Worm (Caenorhabditis elegans) whole organism, midembryonic: ENCODE results near the gene R52.5.

Experiments
- T22C8.4 ChIP-seq: fragments of 200-800 bp; sonication (Bioruptor generic); IDR thresholded peaks from 2 replicates; pipeline ENCODE4 v1.3.6; 2022; ENCODE audit warnings: missing genetic modification characterization, missing compliant biosample characterization
- cog-1 ChIP-seq: sonication (generic microtip); optimal IDR thresholded peaks from 2 replicates; lab custom pipeline; 2016; ENCODE audit warnings: missing genetic modification characterization, missing compliant biosample characterization
- flt-1 ChIP-seq: fragments of 200-800 bp; sonication (Bioruptor generic); IDR thresholded peaks from 2 replicates; pipeline ENCODE4 v1.3.6; 2022; ENCODE audit warnings: missing genetic modification characterization, missing compliant biosample characterization
- klf-2 ChIP-seq: fragments of 200-800 bp; sonication (Bioruptor generic); conservative IDR thresholded peaks from 2 replicates; pipeline ENCODE4 v1.3.6; 2022; ENCODE audit warnings: missing genetic modification reagents, missing genetic modification characterization, missing compliant biosample characterization
- med-1 ChIP-seq: sonication (generic microtip); optimal IDR thresholded peaks from 2 replicates; lab custom pipeline; 2017; ENCODE audit warnings: missing genetic modification characterization, mild to moderate bottlenecking, missing compliant biosample characterization, antibody characterized with exemption, missing genetic modification reagents; ENCODE audit not compliant: insufficient read depth
- ref-1 ChIP-seq: fragments of 200-800 bp; sonication (Bioruptor generic); conservative IDR thresholded peaks from 2 replicates; pipeline ENCODE4 v1.3.6; 2022; ENCODE audit warnings: missing genetic modification reagents, missing genetic modification characterization, missing compliant biosample characterization
- tab-1 ChIP-seq: fragments of 200-800 bp; sonication (Bioruptor generic); IDR thresholded peaks from 2 replicates; pipeline ENCODE4 v1.3.6; 2022; ENCODE audit warnings: missing genetic modification characterization, missing compliant biosample characterization
- ztf-23 ChIP-seq: fragments of 200-800 bp; sonication (Bioruptor generic); IDR thresholded peaks from 2 replicates; pipeline ENCODE4 v1.3.6; 2022; ENCODE audit warnings: missing genetic modification reagents, missing genetic modification characterization, missing compliant biosample characterization
- ztf-29 ChIP-seq: fragments of 200-800 bp; sonication (Bioruptor generic); IDR thresholded peaks from 2 replicates; pipeline ENCODE4 v1.3.6; 2022; ENCODE audit warnings: missing genetic modification reagents, missing genetic modification characterization, missing compliant biosample characterization

ce11 chrII:2150485-2150985, 40.7 kb upstream of the R52.5 start, which contains the start of the genes C40A11.7 and C40A11.8:
- TF ChIP-seq ztf-29 (no peak), med-1 (GFP tag; lab: Kevin White, UChicago) (no peak), klf-2 (no peak), cog-1 (tag; lab: Kevin White, UChicago) (no peak), ztf-23 (no peak), T22C8.4 (GFP tag; lab: Robert Waterston, UW) (no peak), flt-1 (no peak), tab-1 (no peak), ref-1 (GFP tag; lab: Robert Waterston, UW) (no peak)
